Worm (Caenorhabditis elegans) whole organism, L3 larva: ENCODE measurements around the gene marc-2.

ENCODE experiments used
- aly-2 ChIP-seq: fragments of 150-350 bp; optimal IDR thresholded peaks from 2 replicates; lab custom pipeline; 2014; ENCODE audit warnings: missing biosample characterization, missing genetic modification characterization
- ama-1 ChIP-seq: fragments of 150-350 bp; optimal IDR thresholded peaks from 2 replicates; lab custom pipeline; 2018
- ceh-9 ChIP-seq: sonication (generic microtip); optimal IDR thresholded peaks from 2 replicates; lab custom pipeline; 2018; ENCODE audit warnings: missing biosample characterization, missing genetic modification characterization
- fos-1 ChIP-seq: fragments of 150-350 bp; optimal IDR thresholded peaks from 2 replicates; lab custom pipeline; 2014; ENCODE audit warnings: missing biosample characterization, missing genetic modification characterization
- jun-1 ChIP-seq: fragments of 150-350 bp; optimal IDR thresholded peaks from 2 replicates; lab custom pipeline; 2014; ENCODE audit warnings: missing biosample characterization, missing genetic modification reagents, missing genetic modification characterization
- nhr-12 ChIP-seq: fragments of 150-350 bp; optimal IDR thresholded peaks from 2 replicates; lab custom pipeline; 2014; ENCODE audit warnings: missing biosample characterization, missing genetic modification characterization
- nhr-77 ChIP-seq: fragments of 150-350 bp; optimal IDR thresholded peaks from 2 replicates; lab custom pipeline; 2014; ENCODE audit warnings: missing biosample characterization, missing genetic modification characterization
- pha-4 ChIP-seq: fragments of 150-350 bp; optimal IDR thresholded peaks from 2 replicates; lab custom pipeline; 2014; ENCODE audit warnings: missing biosample characterization, missing genetic modification reagents, missing genetic modification characterization
- snpc-4 ChIP-seq: fragments of 150-350 bp; optimal IDR thresholded peaks from 2 replicates; lab custom pipeline; 2014; ENCODE audit warnings: missing biosample characterization, missing genetic modification characterization

- TF ChIP-seq jun-1, result no peak
- TF ChIP-seq ceh-9 (tag; lab: Kevin White, UChicago), result no peak
- TF ChIP-seq snpc-4 (tag; lab: Kevin White, UChicago), result no peak
- TF ChIP-seq nhr-12 (tag; lab: Kevin White, UChicago), result no peak
- no peak for TF ChIP-seq ama-1 (lab: Kevin White, UChicago)
- no peak for TF ChIP-seq pha-4 (tag; lab: Kevin White, UChicago)
- no peak for TF ChIP-seq fos-1
- no peak for TF ChIP-seq nhr-77
- no peak for TF ChIP-seq aly-2
Measured at ce11 chrII:10707439-10708096, 46.8 kb upstream of the marc-2 start.
